Worm (Caenorhabditis elegans): ENCODE data around the gene F09E5.16.
A peak's percentile ranks its signal among the peaks of the same experiment; 100 is the strongest.

DNA sequence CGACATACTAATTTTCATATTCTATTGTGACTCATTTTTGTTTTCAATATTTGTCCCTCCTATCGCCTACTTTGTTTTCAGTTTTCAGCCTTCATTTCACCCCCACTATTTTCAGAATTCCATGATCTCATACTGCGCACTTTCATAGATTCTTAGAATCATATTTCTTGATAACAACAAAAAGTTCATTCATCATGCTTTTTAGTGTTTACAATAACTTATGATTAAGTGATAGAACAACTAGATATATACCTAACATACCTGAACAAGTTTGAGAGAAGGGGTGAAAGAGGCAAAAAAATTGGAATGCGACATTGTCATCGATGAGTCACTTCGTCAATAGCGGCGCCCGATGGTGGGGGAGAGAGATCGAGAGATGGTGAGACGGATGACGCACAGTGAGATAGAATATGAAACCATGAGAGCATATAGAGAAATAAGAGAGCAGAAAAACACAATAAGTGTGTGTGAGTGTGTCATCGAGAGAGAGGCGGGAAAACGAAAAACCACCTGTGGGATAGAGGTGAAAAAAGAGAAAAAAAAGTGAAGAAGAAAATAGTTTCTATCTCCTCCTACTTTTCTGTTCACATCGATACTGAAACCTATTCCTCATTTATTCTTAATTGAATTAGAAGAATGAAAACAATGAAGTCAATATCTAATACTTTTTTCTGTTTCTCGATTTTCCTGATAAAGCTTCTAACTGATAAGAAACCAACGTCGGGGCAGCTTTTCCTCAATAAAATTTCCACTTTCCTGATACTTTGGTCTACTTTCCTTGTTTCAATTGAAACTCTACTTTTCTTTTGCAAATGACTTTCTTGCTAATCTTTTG is 28.7 kb downstream of the F09E5.16 start:
- TF ChIP-seq tab-1 (GFP tag; IDR thresholded peaks at IDR 0.05) (no peak), ztf-23 (GFP tag; IDR thresholded peaks at IDR 0.05) (no peak), ztf-29 (GFP tag; IDR thresholded peaks at IDR 0.05) (no peak), flt-1 (GFP tag; IDR thresholded peaks at IDR 0.05) (no peak), ref-1 (GFP tag; conservative IDR thresholded peaks at IDR 0.05) (no peak), klf-2 (GFP tag; conservative IDR thresholded peaks at IDR 0.05) (no peak), cog-1 (tag; optimal IDR thresholded peaks at IDR 0.05) (peak; percentile 18)
